Fruit fly (Drosophila melanogaster) whole organism, embryonic: ENCODE data around the gene CG16984.

ENCODE experiments used
- Bdp1 ChIP-seq: fragments of 200-800 bp; sonication (Bioruptor generic); optimal IDR thresholded peaks from 3 replicates; lab custom pipeline; 2016; ENCODE audit warnings: missing biosample characterization, missing genetic modification characterization
- CG11504 ChIP-seq: fragments of 200-800 bp; sonication (Bioruptor generic); optimal IDR thresholded peaks from 3 replicates; lab custom pipeline; 2019; ENCODE audit warnings: missing biosample characterization, mild to moderate bottlenecking, missing genetic modification characterization, moderate library complexity
- CG11696 ChIP-seq: fragments of 200-800 bp; sonication (Bioruptor generic); IDR thresholded peaks from 2 replicates; pipeline ENCODE4 v1.3.6; 2022; ENCODE audit warnings: missing biosample characterization, missing genetic modification characterization
- CG12769 ChIP-seq: fragments of 200-800 bp; sonication (Bioruptor generic); optimal IDR thresholded peaks from 2 replicates; lab custom pipeline; 2019; ENCODE audit warnings: missing biosample characterization, mild to moderate bottlenecking, missing genetic modification characterization, moderate library complexity
- CG13123 ChIP-seq: fragments of 200-800 bp; sonication (Bioruptor generic); optimal IDR thresholded peaks from 2 replicates; lab custom pipeline; 2016; ENCODE audit warnings: missing biosample characterization, missing genetic modification characterization
- CG15601 ChIP-seq: fragments of 200-800 bp; sonication (Bioruptor generic); optimal IDR thresholded peaks from 3 replicates; lab custom pipeline; 2019; ENCODE audit warnings: missing biosample characterization, mild to moderate bottlenecking, missing genetic modification characterization, moderate library complexity
- CG17612 ChIP-seq: fragments of 200-800 bp; sonication (Bioruptor generic); IDR thresholded peaks from 2 replicates; pipeline ENCODE4 v1.3.6; 2022; ENCODE audit warnings: missing biosample characterization, missing genetic modification characterization
- CG18764 ChIP-seq: fragments of 200-800 bp; sonication (Bioruptor generic); optimal IDR thresholded peaks from 3 replicates; lab custom pipeline; 2016; ENCODE audit warnings: missing biosample characterization, missing genetic modification characterization
- CG30431 ChIP-seq: fragments of 200-800 bp; sonication (Bioruptor generic); optimal IDR thresholded peaks from 2 replicates; lab custom pipeline; 2017; ENCODE audit warnings: missing biosample characterization, missing genetic modification characterization
- CG3163 ChIP-seq: fragments of 200-800 bp; sonication (Bioruptor generic); optimal IDR thresholded peaks from 3 replicates; lab custom pipeline; 2016; ENCODE audit warnings: missing biosample characterization, missing genetic modification characterization
- CG32767 ChIP-seq: fragments of 200-800 bp; sonication (Bioruptor generic); IDR thresholded peaks from 2 replicates; pipeline ENCODE4 v1.3.6; 2022; ENCODE audit warnings: missing biosample characterization, missing genetic modification characterization
- CG8281 ChIP-seq: fragments of 200-800 bp; sonication (Bioruptor generic); optimal IDR thresholded peaks from 2 replicates; lab custom pipeline; 2018; ENCODE audit warnings: missing biosample characterization, mild to moderate bottlenecking, missing genetic modification characterization, moderate library complexity
- CG8359 ChIP-seq: fragments of 200-800 bp; sonication (Bioruptor generic); optimal IDR thresholded peaks from 2 replicates; lab custom pipeline; 2017; ENCODE audit warnings: missing biosample characterization, mild to moderate bottlenecking, missing genetic modification characterization, borderline replicate concordance
- CG9215 ChIP-seq: fragments of 200-800 bp; sonication (Bioruptor generic); IDR thresholded peaks from 2 replicates; pipeline ENCODE4 v1.3.6; 2022; ENCODE audit warnings: missing biosample characterization, missing genetic modification characterization
- CG9797 ChIP-seq: fragments of 200-800 bp; sonication (Bioruptor generic); optimal IDR thresholded peaks from 3 replicates; lab custom pipeline; 2018; ENCODE audit warnings: missing biosample characterization, mild to moderate bottlenecking, missing genetic modification characterization
- Camta ChIP-seq: fragments of 200-800 bp; sonication (Bioruptor generic); optimal IDR thresholded peaks from 2 replicates; lab custom pipeline; 2016; ENCODE audit warnings: missing biosample characterization, missing genetic modification characterization
- Chrac-16 ChIP-seq: fragments of 200-800 bp; sonication (Bioruptor generic); optimal IDR thresholded peaks from 3 replicates; lab custom pipeline; 2016; ENCODE audit warnings: missing biosample characterization, missing genetic modification characterization
- CrebB ChIP-seq: fragments of 200-800 bp; sonication (Bioruptor generic); optimal IDR thresholded peaks from 3 replicates; lab custom pipeline; 2018; ENCODE audit warnings: missing biosample characterization, mild to moderate bottlenecking, missing genetic modification characterization
- HmgD ChIP-seq: fragments of 200-800 bp; sonication (Bioruptor generic); optimal IDR thresholded peaks from 3 replicates; lab custom pipeline; 2016; ENCODE audit warnings: missing biosample characterization, missing genetic modification characterization
- MESR4 ChIP-seq: fragments of 200-800 bp; sonication (Bioruptor generic); optimal IDR thresholded peaks from 2 replicates; lab custom pipeline; 2018; ENCODE audit warnings: missing biosample characterization, mild to moderate bottlenecking, missing genetic modification characterization, moderate library complexity
- Max ChIP-seq: fragments of 200-800 bp; sonication (Bioruptor generic); optimal IDR thresholded peaks from 2 replicates; lab custom pipeline; 2016; ENCODE audit warnings: missing biosample characterization, mild to moderate bottlenecking, missing genetic modification characterization
- Med ChIP-seq: fragments of 200-800 bp; sonication (Bioruptor generic); peaks from one replicate; lab custom pipeline; 2016; ENCODE audit warnings: missing biosample characterization, missing genetic modification characterization, mild to moderate bottlenecking, inconsistent platforms, moderate library complexity
- NK7.1 ChIP-seq: fragments of 200-800 bp; sonication (Bioruptor generic); optimal IDR thresholded peaks from 3 replicates; lab custom pipeline; 2016; ENCODE audit warnings: missing biosample characterization, missing genetic modification characterization
- Sin3A ChIP-seq: fragments of >200 bp; optimal IDR thresholded peaks from 2 replicates; lab custom pipeline; 2018
- Sox100B ChIP-seq: fragments of 200-800 bp; sonication (Bioruptor generic); optimal IDR thresholded peaks from 3 replicates; lab custom pipeline; 2018; ENCODE audit warnings: missing biosample characterization, mild to moderate bottlenecking, missing genetic modification characterization
- Stat92E ChIP-seq, 3 experiments: fragments of >200 bp in 2 of 3; fragments of 200-800 bp in 1 of 3; sonication (Bioruptor generic) in 1 of 3; optimal IDR thresholded peaks; 2 replicates each; lab custom pipeline; 2017 to 2019; ENCODE audit warnings: missing biosample characterization in 3 of 3, missing genetic modification characterization in 3 of 3, mild to moderate bottlenecking in 1 of 3, moderate library complexity in 1 of 3
- Vsx1 ChIP-seq: fragments of 200-800 bp; sonication (Bioruptor generic); optimal IDR thresholded peaks from 2 replicates; lab custom pipeline; 2017; ENCODE audit warnings: missing biosample characterization, mild to moderate bottlenecking, missing genetic modification characterization, missing genetic modification reagents
- bcd ChIP-seq: fragments of 200-800 bp; sonication (Bioruptor generic); optimal IDR thresholded peaks from 2 replicates; lab custom pipeline; 2017; ENCODE audit warnings: missing biosample characterization, mild to moderate bottlenecking, missing genetic modification characterization
- bowl ChIP-seq: fragments of 200-800 bp; sonication (Bioruptor generic); IDR thresholded peaks from 2 replicates; pipeline ENCODE4 v1.3.6; 2022; ENCODE audit warnings: missing biosample characterization, missing genetic modification characterization
- br ChIP-seq: fragments of >200 bp; optimal IDR thresholded peaks from 2 replicates; lab custom pipeline; 2017
- bsh ChIP-seq, 2 experiments: fragments of 200-800 bp; sonication (Bioruptor generic); optimal IDR thresholded peaks; 2 replicates each; lab custom pipeline; 2017 to 2018; ENCODE audit warnings: mild to moderate bottlenecking in 2 of 2, missing biosample characterization in 2 of 2, missing genetic modification characterization in 2 of 2, moderate library complexity in 1 of 2
- chinmo ChIP-seq: fragments of 200-800 bp; sonication (Bioruptor generic); IDR thresholded peaks from 4 replicates; pipeline ENCODE4 v1.3.6; 2022; ENCODE audit warnings: missing biosample characterization, missing genetic modification characterization; ENCODE audit not compliant: partially characterized antibody
- chn ChIP-seq: fragments of 200-800 bp; sonication (Bioruptor generic); optimal IDR thresholded peaks from 2 replicates; lab custom pipeline; 2016; ENCODE audit warnings: missing biosample characterization, missing genetic modification characterization
- croc ChIP-seq: fragments of 200-800 bp; sonication (Bioruptor generic); conservative IDR thresholded peaks from 3 replicates; pipeline ENCODE4 v1.3.6; 2022; ENCODE audit warnings: missing biosample characterization, missing genetic modification characterization
- da ChIP-seq: fragments of 200-800 bp; sonication (Bioruptor generic); optimal IDR thresholded peaks from 2 replicates; lab custom pipeline; 2016; ENCODE audit warnings: missing biosample characterization, missing genetic modification characterization
- grn ChIP-seq: fragments of 200-800 bp; sonication (Bioruptor generic); optimal IDR thresholded peaks from 3 replicates; lab custom pipeline; 2017; ENCODE audit warnings: missing biosample characterization, missing genetic modification characterization
- hth ChIP-seq: fragments of >200 bp; optimal IDR thresholded peaks from 2 replicates; lab custom pipeline; 2017; ENCODE audit warnings: inconsistent platforms
- mam ChIP-seq: fragments of 200-800 bp; sonication (Bioruptor generic); optimal IDR thresholded peaks from 3 replicates; lab custom pipeline; 2016; ENCODE audit warnings: missing biosample characterization, missing genetic modification characterization
- nerfin-1 ChIP-seq: fragments of 200-800 bp; sonication (Bioruptor generic); optimal IDR thresholded peaks from 3 replicates; lab custom pipeline; 2019; ENCODE audit warnings: missing biosample characterization, mild to moderate bottlenecking, missing genetic modification characterization, moderate library complexity
- org-1 ChIP-seq: fragments of 200-800 bp; sonication (Bioruptor generic); optimal IDR thresholded peaks from 2 replicates; lab custom pipeline; 2017; ENCODE audit warnings: missing biosample characterization, missing genetic modification characterization
- p53 ChIP-seq: fragments of 200-800 bp; sonication (Bioruptor generic); optimal IDR thresholded peaks from 2 replicates; lab custom pipeline; 2016; ENCODE audit warnings: missing biosample characterization, missing genetic modification characterization
- pros ChIP-seq: fragments of 200-800 bp; sonication (Bioruptor generic); optimal IDR thresholded peaks from 3 replicates; lab custom pipeline; 2019; ENCODE audit warnings: missing biosample characterization, mild to moderate bottlenecking, missing genetic modification characterization, moderate library complexity
- psq ChIP-seq: fragments of 200-800 bp; sonication (Bioruptor generic); optimal IDR thresholded peaks from 2 replicates; lab custom pipeline; 2017; ENCODE audit warnings: missing biosample characterization, missing genetic modification characterization
- repo ChIP-seq: fragments of 200-800 bp; sonication (Bioruptor generic); optimal IDR thresholded peaks from 2 replicates; lab custom pipeline; 2016; ENCODE audit warnings: missing biosample characterization, missing genetic modification characterization
- row ChIP-seq: fragments of 200-800 bp; sonication (Bioruptor generic); IDR thresholded peaks from 3 replicates; pipeline ENCODE4 v1.3.6; 2022; ENCODE audit warnings: missing biosample characterization, missing genetic modification characterization
- sc ChIP-seq, 3 experiments: fragments of >200 bp in 2 of 3; fragments of 200-800 bp in 1 of 3; sonication (Bioruptor generic) in 1 of 3; optimal IDR thresholded peaks; 2 replicates in 2 of 3; 3 replicates in 1 of 3; lab custom pipeline; 2017; ENCODE audit warnings: mild to moderate bottlenecking in 1 of 3, missing biosample characterization in 1 of 3, missing genetic modification characterization in 1 of 3, missing genetic modification reagents in 1 of 3
- slp2 ChIP-seq: fragments of 200-800 bp; sonication (Bioruptor generic); optimal IDR thresholded peaks from 2 replicates; lab custom pipeline; 2016; ENCODE audit warnings: missing biosample characterization, missing genetic modification characterization
- tx ChIP-seq: fragments of 200-800 bp; sonication (Bioruptor generic); optimal IDR thresholded peaks from 2 replicates; lab custom pipeline; 2016; ENCODE audit warnings: missing biosample characterization, missing genetic modification characterization
- vnd ChIP-seq: fragments of 200-800 bp; sonication (Bioruptor generic); IDR thresholded peaks from 3 replicates; pipeline ENCODE4 v1.3.6; 2022; ENCODE audit warnings: missing biosample characterization, missing genetic modification characterization; ENCODE audit not compliant: partially characterized antibody

Gene CG16984

dm6 chr3L:2589911-2590763, 5.4 kb upstream of the CG16984 start (continued):
- TF ChIP-seq CG11696 (GFP tag; lab: Robert Waterston, UW) (no peak), sc (optimal IDR thresholded peaks at IDR 0.05; lab: Kevin White, UChicago) (no peak), sc (GFP tag; optimal IDR thresholded peaks at IDR 0.05; lab: Kevin White, UChicago) (peak; percentile 49), croc (GFP tag; lab: Robert Waterston, UW) (peak; percentile 51), CrebB (tag; lab: Kevin White, UChicago) (peak; percentile 45), nerfin-1 (tag; lab: Kevin White, UChicago) (peak; percentile 68), CG9797 (GFP tag; lab: Kevin White, UChicago) (no peak), MESR4 (GFP tag; lab: Kevin White, UChicago) (no peak), Max (peak; percentile 62), vnd (GFP tag; lab: Robert Waterston, UW) (peak; percentile 48; the same call in 2 of the 3 replicates), Med (peak; percentile 45), row (GFP tag; lab: Robert Waterston, UW) (peak; percentile 93), pros (GFP tag; lab: Kevin White, UChicago) (no peak), chinmo (GFP tag; lab: Robert Waterston, UW) (0 out of 4 replicates have a peak, but pooled peaks have one; percentile 56), grn (GFP tag; lab: Kevin White, UChicago) (no peak), Vsx1 (no peak), Stat92E (GFP tag; optimal IDR thresholded peaks at IDR 0.05; lab: Kevin White, UChicago) (peak in 1 of 3 experiments; percentile 99), p53 (GFP tag; lab: Kevin White, UChicago) (no peak), NK7.1 (GFP tag; lab: Kevin White, UChicago) (no peak), HmgD (peak; percentile 10), bcd (peak; percentile 70), CG13123 (GFP tag; lab: Kevin White, UChicago) (peak; percentile 60), repo (GFP tag; lab: Kevin White, UChicago) (no peak), CG32767 (GFP tag; lab: Robert Waterston, UW) (peak; percentile 68; the same call in 1 of the 2 replicates), Camta (no peak), CG17612 (GFP tag; lab: Robert Waterston, UW) (no peak), Sin3A (no peak), CG9215 (GFP tag; lab: Robert Waterston, UW) (peak; percentile 53), psq (peak; percentile 32), CG12769 (peak; percentile 17), mam (peak; percentile 8), Bdp1 (GFP tag; lab: Kevin White, UChicago) (no peak), bsh (GFP tag; optimal IDR thresholded peaks at IDR 0.05; lab: Kevin White, UChicago) (peak in 1 of 2 experiments; percentile 74), br (no peak), CG8359 (GFP tag; lab: Kevin White, UChicago) (peak; percentile 22), Chrac-16 (GFP tag; lab: Kevin White, UChicago) (peak; percentile 73), tx (no peak), Sox100B (GFP tag; lab: Kevin White, UChicago) (peak; percentile 86), CG8281 (peak; percentile 52), CG15601 (tag; lab: Kevin White, UChicago) (peak; percentile 66), CG30431 (GFP tag; lab: Kevin White, UChicago) (peak; percentile 37), hth (no peak), bowl (GFP tag; lab: Robert Waterston, UW) (0 out of 2 replicates have a peak, but pooled peaks have one; percentile 8), CG3163 (GFP tag; lab: Kevin White, UChicago) (no peak), CG11504 (tag; lab: Kevin White, UChicago) (peak; percentile 82), da (GFP tag; lab: Kevin White, UChicago) (no peak), org-1 (GFP tag; lab: Kevin White, UChicago) (peak; percentile 66), chn (GFP tag; lab: Kevin White, UChicago) (peak; percentile 10), CG18764 (GFP tag; lab: Kevin White, UChicago) (peak; percentile 42), slp2 (GFP tag; lab: Kevin White, UChicago) (no peak)
